Worm (Caenorhabditis elegans) whole organism, L1 larva: ENCODE data around the gene laf-1.
A peak's percentile ranks its signal among the peaks of the same experiment; 100 is the strongest.

Experiments used
- C16A3.4 ChIP-seq: fragments of 150-350 bp; optimal IDR thresholded peaks from 2 replicates; lab custom pipeline; 2014; ENCODE audit warnings: missing biosample characterization, missing genetic modification characterization
- Y116A8C.19 ChIP-seq: sonication (generic microtip); optimal IDR thresholded peaks from 2 replicates; lab custom pipeline; 2016; ENCODE audit warnings: missing compliant biosample characterization, missing genetic modification characterization, borderline replicate concordance
- aha-1 ChIP-seq: fragments of 150-350 bp; optimal IDR thresholded peaks from 2 replicates; lab custom pipeline; 2014; ENCODE audit warnings: missing biosample characterization, missing genetic modification characterization
- alr-1 ChIP-seq: fragments of 200-800 bp; sonication (Bioruptor generic); optimal IDR thresholded peaks from 2 replicates; lab custom pipeline; 2018; ENCODE audit warnings: borderline replicate concordance, mild to moderate bottlenecking, missing genetic modification characterization, missing compliant biosample characterization
- aly-2 ChIP-seq: fragments of 150-350 bp; optimal IDR thresholded peaks from 2 replicates; lab custom pipeline; 2014; ENCODE audit warnings: missing biosample characterization, missing genetic modification characterization
- ceh-63 ChIP-seq: fragments of 200-800 bp; sonication (Bioruptor generic); optimal IDR thresholded peaks from 2 replicates; lab custom pipeline; 2018; ENCODE audit warnings: mild to moderate bottlenecking, missing genetic modification characterization, missing compliant biosample characterization
- ceh-8 ChIP-seq: fragments of 200-800 bp; sonication (Bioruptor generic); optimal IDR thresholded peaks from 2 replicates; lab custom pipeline; 2018; ENCODE audit warnings: mild to moderate bottlenecking, missing genetic modification characterization, moderate library complexity, missing compliant biosample characterization
- ceh-82 ChIP-seq, 3 experiments: fragments of 150-350 bp in 1 of 3; sonication (generic microtip) in 2 of 3; optimal IDR thresholded peaks; 2 replicates each; lab custom pipeline; 2014 to 2017; ENCODE audit warnings: missing biosample characterization in 3 of 3, missing genetic modification characterization in 3 of 3
- ceh-88 ChIP-seq: fragments of 200-800 bp; sonication (Bioruptor generic); IDR thresholded peaks from 2 replicates; pipeline ENCODE4 v1.3.6; 2022; ENCODE audit warnings: missing genetic modification characterization, missing compliant biosample characterization
- ces-1 ChIP-seq: fragments of 150-350 bp; optimal IDR thresholded peaks from 2 replicates; lab custom pipeline; 2014; ENCODE audit warnings: missing biosample characterization, missing genetic modification reagents, missing genetic modification characterization
- dpl-1 ChIP-seq, 3 experiments: fragments of 150-350 bp in 2 of 3; sonication (generic microtip) in 1 of 3; optimal IDR thresholded peaks; 2 replicates each; lab custom pipeline; 2014 to 2017; ENCODE audit warnings: missing biosample characterization in 3 of 3, missing genetic modification characterization in 3 of 3, missing genetic modification reagents in 3 of 3
- efl-1 ChIP-seq, 4 experiments: fragments of 150-350 bp; optimal IDR thresholded peaks in 3 of 4; peaks in 1 of 4; 1 replicate in 1 of 4; 2 replicates in 3 of 4; lab custom pipeline; 2014; ENCODE audit warnings: missing biosample characterization in 2 of 4, missing genetic modification characterization in 2 of 4, missing genetic modification reagents in 2 of 4
- efl-3 ChIP-seq: fragments of 200-800 bp; sonication (Bioruptor generic); optimal IDR thresholded peaks from 2 replicates; lab custom pipeline; 2018; ENCODE audit warnings: mild to moderate bottlenecking, missing genetic modification characterization, missing compliant biosample characterization
- egl-13 ChIP-seq: sonication (generic microtip); optimal IDR thresholded peaks from 2 replicates; lab custom pipeline; 2016; ENCODE audit warnings: missing genotype, missing genetic modification reagents, missing genetic modification characterization, missing compliant biosample characterization
- egl-27 ChIP-seq, 2 experiments: fragments of 150-350 bp in 1 of 2; sonication (generic microtip); optimal IDR thresholded peaks; 3 replicates each; lab custom pipeline; 2017 to 2018; ENCODE audit warnings: missing biosample characterization in 2 of 2, missing genetic modification characterization in 2 of 2, missing genetic modification reagents in 2 of 2
- elt-2 ChIP-seq: sonication (generic microtip); optimal IDR thresholded peaks from 2 replicates; lab custom pipeline; 2016; ENCODE audit warnings: missing genetic modification characterization, mild to moderate bottlenecking, inconsistent platforms, missing compliant biosample characterization, missing genetic modification reagents
- fkh-10 ChIP-seq: sonication (generic microtip); optimal IDR thresholded peaks from 2 replicates; lab custom pipeline; 2017; ENCODE audit warnings: missing biosample characterization, missing genetic modification reagents, missing genetic modification characterization
- fos-1 ChIP-seq: fragments of 150-350 bp; optimal IDR thresholded peaks from 2 replicates; lab custom pipeline; 2014; ENCODE audit warnings: missing biosample characterization, missing genetic modification characterization
- grh-1 ChIP-seq: fragments of 200-800 bp; sonication (Bioruptor generic); IDR thresholded peaks from 2 replicates; pipeline ENCODE4 v1.3.6; 2022; ENCODE audit warnings: missing genetic modification reagents, missing genetic modification characterization, missing compliant biosample characterization
- hlh-17 ChIP-seq: fragments of 200-800 bp; sonication (Bioruptor generic); optimal IDR thresholded peaks from 2 replicates; lab custom pipeline; 2018; ENCODE audit warnings: missing genetic modification characterization, mild to moderate bottlenecking, missing compliant biosample characterization, moderate library complexity, borderline replicate concordance
- hpl-2 ChIP-seq: fragments of 150-350 bp; optimal IDR thresholded peaks from 2 replicates; lab custom pipeline; 2014; ENCODE audit warnings: missing biosample characterization, missing genetic modification reagents, missing genetic modification characterization
- irx-1 ChIP-seq: sonication (generic microtip); optimal IDR thresholded peaks from 2 replicates; lab custom pipeline; 2016; ENCODE audit warnings: missing genetic modification characterization, missing compliant biosample characterization
- jun-1 ChIP-seq: fragments of 150-350 bp; optimal IDR thresholded peaks from 2 replicates; lab custom pipeline; 2014; ENCODE audit warnings: missing biosample characterization, missing genetic modification reagents, missing genetic modification characterization
- lin-13 ChIP-seq: fragments of 150-350 bp; optimal IDR thresholded peaks from 2 replicates; lab custom pipeline; 2014; ENCODE audit warnings: missing biosample characterization, missing genetic modification reagents, missing genetic modification characterization
- lin-15B ChIP-seq: fragments of 150-350 bp; sonication (generic microtip); optimal IDR thresholded peaks from 3 replicates; lab custom pipeline; 2014; ENCODE audit warnings: missing biosample characterization, missing genetic modification characterization
- lin-35 ChIP-seq, 2 experiments: fragments of 150-350 bp; optimal IDR thresholded peaks; 2 replicates each; lab custom pipeline; 2014; ENCODE audit warnings: missing biosample characterization in 2 of 2, missing genetic modification characterization in 2 of 2, missing genetic modification reagents in 2 of 2
- lir-3 ChIP-seq: sonication (generic microtip); optimal IDR thresholded peaks from 2 replicates; lab custom pipeline; 2016; ENCODE audit warnings: mild to moderate bottlenecking, missing genetic modification characterization, moderate library complexity, missing compliant biosample characterization; ENCODE audit not compliant: poor library complexity
- lsy-2 ChIP-seq, 2 experiments: fragments of 150-350 bp; optimal IDR thresholded peaks; 2 replicates each; lab custom pipeline; 2014; ENCODE audit warnings: missing biosample characterization in 2 of 2, missing genetic modification characterization in 2 of 2
- mef-2 ChIP-seq: fragments of 150-350 bp; optimal IDR thresholded peaks from 2 replicates; lab custom pipeline; 2014; ENCODE audit warnings: missing biosample characterization, missing genetic modification characterization
- mep-1 ChIP-seq: fragments of 150-350 bp; optimal IDR thresholded peaks from 2 replicates; lab custom pipeline; 2014; ENCODE audit warnings: missing biosample characterization, missing genetic modification characterization
- nhr-11 ChIP-seq: fragments of 150-350 bp; optimal IDR thresholded peaks from 2 replicates; lab custom pipeline; 2014; ENCODE audit warnings: missing biosample characterization, missing genetic modification characterization
- nhr-237 ChIP-seq: fragments of 150-350 bp; optimal IDR thresholded peaks from 2 replicates; lab custom pipeline; 2014; ENCODE audit warnings: missing biosample characterization, missing genetic modification characterization
- nhr-28 ChIP-seq: fragments of 150-350 bp; optimal IDR thresholded peaks from 2 replicates; lab custom pipeline; 2014; ENCODE audit warnings: missing biosample characterization, missing genetic modification characterization
- nhr-47 ChIP-seq: sonication (generic microtip); optimal IDR thresholded peaks from 2 replicates; lab custom pipeline; 2016; ENCODE audit warnings: mild to moderate bottlenecking, missing genetic modification characterization, moderate library complexity, missing compliant biosample characterization
- nhr-71 ChIP-seq: sonication (generic microtip); optimal IDR thresholded peaks from 2 replicates; lab custom pipeline; 2016; ENCODE audit warnings: mild to moderate bottlenecking, missing genetic modification characterization, moderate library complexity, missing compliant biosample characterization
- nhr-76 ChIP-seq: sonication (generic microtip); optimal IDR thresholded peaks from 2 replicates; lab custom pipeline; 2017; ENCODE audit warnings: missing biosample characterization, missing genetic modification characterization
- nhr-77 ChIP-seq: fragments of 150-350 bp; optimal IDR thresholded peaks from 2 replicates; lab custom pipeline; 2014; ENCODE audit warnings: missing biosample characterization, missing genetic modification characterization
- nhr-85 ChIP-seq: sonication (generic microtip); peaks from one replicate; lab custom pipeline; 2016; ENCODE audit warnings: missing genetic modification characterization, inconsistent platforms, missing compliant biosample characterization
- pag-3 ChIP-seq: sonication (generic microtip); optimal IDR thresholded peaks from 2 replicates; lab custom pipeline; 2017; ENCODE audit warnings: missing genetic modification characterization, mild to moderate bottlenecking, missing compliant biosample characterization, antibody characterized with exemption, borderline replicate concordance; ENCODE audit not compliant: insufficient read depth
- pqm-1 ChIP-seq: sonication (generic microtip); optimal IDR thresholded peaks from 3 replicates; lab custom pipeline; 2017; ENCODE audit warnings: missing biosample characterization, missing genetic modification characterization
- rnt-1 ChIP-seq: sonication (generic microtip); optimal IDR thresholded peaks from 2 replicates; lab custom pipeline; 2016; ENCODE audit warnings: mild to moderate bottlenecking, missing genetic modification characterization, moderate library complexity, missing compliant biosample characterization
- skn-1 ChIP-seq: fragments of 150-350 bp; optimal IDR thresholded peaks from 2 replicates; lab custom pipeline; 2014; ENCODE audit warnings: missing biosample characterization, missing genetic modification characterization
- snu-23 ChIP-seq: sonication (generic microtip); optimal IDR thresholded peaks from 2 replicates; lab custom pipeline; 2016; ENCODE audit warnings: missing genetic modification characterization, missing compliant biosample characterization
- sptf-1 ChIP-seq: fragments of 150-350 bp; optimal IDR thresholded peaks from 2 replicates; lab custom pipeline; 2014; ENCODE audit warnings: missing biosample characterization, missing genetic modification characterization
- swsn-7 ChIP-seq: sonication (generic microtip); optimal IDR thresholded peaks from 2 replicates; lab custom pipeline; 2016; ENCODE audit warnings: missing genetic modification characterization, missing compliant biosample characterization
- tlp-1 ChIP-seq: fragments of 150-350 bp; optimal IDR thresholded peaks from 2 replicates; lab custom pipeline; 2014; ENCODE audit warnings: missing biosample characterization, missing genetic modification characterization
- unc-62 ChIP-seq: fragments of 150-350 bp; optimal IDR thresholded peaks from 2 replicates; lab custom pipeline; 2014; ENCODE audit warnings: missing biosample characterization, missing genetic modification reagents, missing genetic modification characterization
- unc-98 ChIP-seq: fragments of 200-800 bp; sonication (Bioruptor generic); IDR thresholded peaks from 2 replicates; pipeline ENCODE4 v1.3.6; 2022; ENCODE audit warnings: missing genetic modification characterization, missing compliant biosample characterization
- xbp-1 ChIP-seq: sonication (generic microtip); optimal IDR thresholded peaks from 2 replicates; lab custom pipeline; 2016; ENCODE audit warnings: missing genetic modification characterization, missing compliant biosample characterization
- zag-1 ChIP-seq: fragments of 150-350 bp; optimal IDR thresholded peaks from 2 replicates; lab custom pipeline; 2014; ENCODE audit warnings: missing biosample characterization, missing genetic modification characterization
- zip-4 ChIP-seq: fragments of 200-800 bp; sonication (Bioruptor generic); optimal IDR thresholded peaks from 2 replicates; lab custom pipeline; 2018; ENCODE audit warnings: mild to moderate bottlenecking, missing genetic modification characterization, moderate library complexity, missing compliant biosample characterization
- ztf-11 ChIP-seq, 2 experiments: sonication (generic microtip); optimal IDR thresholded peaks; 2 replicates each; lab custom pipeline; 2016 to 2017; ENCODE audit warnings: missing genetic modification characterization in 2 of 2, missing biosample characterization in 1 of 2, missing compliant biosample characterization in 1 of 2

The laf-1 gene

ce11 chrIII:2768635-2769034 lies 10.2 kb downstream of the laf-1 start, which contains the start of gene swsn-3:
Gene swsn-3, minus strand, starts transcription at chrIII:2768679.
- TF ChIP-seq lin-13 (GFP tag; lab: Kevin White, UChicago) (peak; percentile 88), skn-1 (tag; lab: Kevin White, UChicago) (peak; percentile 93), nhr-47 (peak; percentile 92), xbp-1 (tag; lab: Kevin White, UChicago) (peak; percentile 88), aly-2 (tag; lab: Kevin White, UChicago) (peak; percentile 48), nhr-237 (tag; lab: Kevin White, UChicago) (peak; percentile 34), nhr-77 (peak; percentile 73), nhr-28 (tag; lab: Kevin White, UChicago) (no peak), unc-62 (no peak), ceh-88 (GFP tag; lab: Robert Waterston, UW) (peak; percentile 59), Y116A8C.19 (no peak), aha-1 (no peak), jun-1 (tag; lab: Kevin White, UChicago) (peak; percentile 78), C16A3.4 (tag; lab: Kevin White, UChicago) (peak; percentile 86), mef-2 (tag; lab: Kevin White, UChicago) (no peak), egl-13 (tag; lab: Kevin White, UChicago) (peak; percentile 70), dpl-1 (GFP tag; optimal IDR thresholded peaks at IDR 0.05; lab: Kevin White, UChicago) (peak; percentile 77 to 87 (median 84)), alr-1 (tag; lab: Kevin White, UChicago) (no peak), pag-3 (no peak), fos-1 (tag; lab: Kevin White, UChicago) (peak; percentile 59), ceh-82 (tag; optimal IDR thresholded peaks at IDR 0.05; lab: Kevin White, UChicago) (peak; percentile 56 to 88 (median 77)), ceh-63 (GFP tag; lab: Kevin White, UChicago) (no peak), ztf-11 (tag; optimal IDR thresholded peaks at IDR 0.05; lab: Kevin White, UChicago) (peak in 1 of 2 experiments; percentile 82), tlp-1 (no peak), nhr-71 (tag; lab: Kevin White, UChicago) (peak; percentile 91), fkh-10 (GFP tag; lab: Kevin White, UChicago) (peak; percentile 56), ces-1 (GFP tag; lab: Kevin White, UChicago) (no peak), mep-1 (peak; percentile 92), swsn-7 (tag; lab: Kevin White, UChicago) (peak; percentile 85), nhr-11 (peak; percentile 69), efl-1 (optimal IDR thresholded peaks at IDR 0.05; lab: Kevin White, UChicago) (peak; percentile 87), efl-1 (GFP tag; optimal IDR thresholded peaks at IDR 0.05 in 1 of 2; lab: Kevin White, UChicago) (peak; percentile 83 to 98), irx-1 (tag; lab: Kevin White, UChicago) (peak; percentile 82), zag-1 (tag; lab: Kevin White, UChicago) (peak; percentile 16), unc-98 (peak; percentile 40; the same call in 1 of the 2 replicates), grh-1 (GFP tag; lab: Robert Waterston, UW) (peak; percentile 70), snu-23 (GFP tag; lab: Kevin White, UChicago) (peak; percentile 89), zip-4 (no peak), rnt-1 (peak; percentile 96), lin-15B (peak; percentile 93), pqm-1 (tag; lab: Kevin White, UChicago) (no peak), ceh-8 (GFP tag; lab: Kevin White, UChicago) (peak; percentile 83), nhr-76 (tag; lab: Kevin White, UChicago) (peak; percentile 33), hlh-17 (GFP tag; lab: Kevin White, UChicago) (no peak), hpl-2 (peak; percentile 83), egl-27 (tag; optimal IDR thresholded peaks at IDR 0.05; lab: Kevin White, UChicago) (peak in 1 of 2 experiments; percentile 34), sptf-1 (tag; lab: Kevin White, UChicago) (no peak), nhr-85 (tag; lab: Kevin White, UChicago) (peak; percentile 94), lin-35 (GFP tag; optimal IDR thresholded peaks at IDR 0.05; lab: Kevin White, UChicago) (peak; percentile 79 to 87), efl-3 (no peak), lsy-2 (tag; optimal IDR thresholded peaks at IDR 0.05; lab: Kevin White, UChicago) (peak; percentile 94 to 95), elt-2 (tag; lab: Kevin White, UChicago) (peak; percentile 68), lir-3 (tag; lab: Kevin White, UChicago) (no peak)
